Worm (Caenorhabditis elegans) whole organism, young adult: ENCODE measurements around the gene T01C3.11.
A peak's percentile ranks its signal among the peaks of the same experiment; 100 is the strongest.

Source experiments
- B0035.1 ChIP-seq: sonication (generic microtip); optimal IDR thresholded peaks from 2 replicates; lab custom pipeline; 2016; ENCODE audit warnings: missing genetic modification characterization, mild to moderate bottlenecking, missing compliant biosample characterization, missing genotype, missing genetic modification reagents
- C17E4.6 ChIP-seq: fragments of 200-800 bp; sonication (Bioruptor generic); IDR thresholded peaks from 2 replicates; pipeline ENCODE4 v1.3.6; 2022; ENCODE audit warnings: missing genetic modification reagents, missing genetic modification characterization, missing compliant biosample characterization
- D2030.7 ChIP-seq: fragments of 200-800 bp; sonication (Bioruptor generic); IDR thresholded peaks from 2 replicates; pipeline ENCODE4 v1.3.6; 2022; ENCODE audit warnings: missing genetic modification reagents, missing genetic modification characterization, missing compliant biosample characterization
- F23B12.7 ChIP-seq: sonication (generic microtip); optimal IDR thresholded peaks from 2 replicates; lab custom pipeline; 2017; ENCODE audit warnings: missing genetic modification characterization, mild to moderate bottlenecking, missing compliant biosample characterization, antibody characterized with exemption, moderate library complexity; ENCODE audit not compliant: insufficient read depth
- F33H1.4 ChIP-seq: fragments of 200-800 bp; sonication (Bioruptor generic); IDR thresholded peaks from 2 replicates; pipeline ENCODE4 v1.3.6; 2022; ENCODE audit warnings: missing genetic modification reagents, missing genetic modification characterization, missing compliant biosample characterization
- F39B2.1 ChIP-seq: fragments of 200-800 bp; sonication (Bioruptor generic); IDR thresholded peaks from 2 replicates; pipeline ENCODE4 v1.3.6; 2022; ENCODE audit warnings: missing genetic modification reagents, missing genetic modification characterization, missing compliant biosample characterization
- F57A8.1 ChIP-seq: fragments of 200-800 bp; sonication (Bioruptor generic); optimal IDR thresholded peaks from 2 replicates; lab custom pipeline; 2018; ENCODE audit warnings: mild to moderate bottlenecking, missing genetic modification characterization, moderate library complexity, missing compliant biosample characterization
- F57C9.4 ChIP-seq: sonication (generic microtip); optimal IDR thresholded peaks from 2 replicates; lab custom pipeline; 2017; ENCODE audit warnings: mild to moderate bottlenecking, missing genetic modification characterization, missing compliant biosample characterization
- T07F8.4 ChIP-seq: sonication (generic microtip); optimal IDR thresholded peaks from 2 replicates; lab custom pipeline; 2016; ENCODE audit warnings: mild to moderate bottlenecking, missing genetic modification characterization, moderate library complexity, missing compliant biosample characterization
- T26A5.8 ChIP-seq: sonication (generic microtip); optimal IDR thresholded peaks from 2 replicates; lab custom pipeline; 2016; ENCODE audit warnings: missing genetic modification characterization, missing compliant biosample characterization
- Y53G8AR.9 ChIP-seq: fragments of 200-800 bp; sonication (Bioruptor generic); conservative IDR thresholded peaks from 2 replicates; pipeline ENCODE4 v1.3.6; 2022; ENCODE audit warnings: missing genetic modification reagents, missing genetic modification characterization, missing compliant biosample characterization
- Y67H2A.10 ChIP-seq: fragments of 200-800 bp; sonication (Bioruptor generic); conservative IDR thresholded peaks from 2 replicates; pipeline ENCODE4 v1.3.6; 2022; ENCODE audit warnings: missing genetic modification reagents, missing genetic modification characterization, missing compliant biosample characterization
- Y79H2A.3 ChIP-seq: fragments of 200-800 bp; sonication (Bioruptor generic); conservative IDR thresholded peaks from 2 replicates; pipeline ENCODE4 v1.3.6; 2022; ENCODE audit warnings: missing genetic modification reagents, missing genetic modification characterization, missing compliant biosample characterization
- aptf-2 ChIP-seq: fragments of 200-800 bp; sonication (Bioruptor generic); conservative IDR thresholded peaks from 2 replicates; pipeline ENCODE4 v1.3.6; 2022; ENCODE audit warnings: missing genetic modification reagents, missing genetic modification characterization, missing compliant biosample characterization
- aptf-3 ChIP-seq: fragments of 200-800 bp; sonication (Bioruptor generic); IDR thresholded peaks from 2 replicates; pipeline ENCODE4 v1.3.6; 2022; ENCODE audit warnings: missing genetic modification characterization, missing compliant biosample characterization
- athp-1 ChIP-seq: sonication (generic microtip); optimal IDR thresholded peaks from 2 replicates; lab custom pipeline; 2017; ENCODE audit warnings: mild to moderate bottlenecking, missing genetic modification characterization, missing compliant biosample characterization
- attf-5 ChIP-seq: fragments of 200-800 bp; sonication (Bioruptor generic); optimal IDR thresholded peaks from 2 replicates; lab custom pipeline; 2018; ENCODE audit warnings: mild to moderate bottlenecking, missing genetic modification characterization, missing compliant biosample characterization
- attf-6 ChIP-seq: fragments of 200-800 bp; sonication (Bioruptor generic); IDR thresholded peaks from 2 replicates; pipeline ENCODE4 v1.3.6; 2022; ENCODE audit warnings: missing genetic modification reagents, missing genetic modification characterization, missing compliant biosample characterization
- bed-2 ChIP-seq: fragments of 200-800 bp; sonication (Bioruptor generic); IDR thresholded peaks from 2 replicates; pipeline ENCODE4 v1.3.6; 2022; ENCODE audit warnings: missing genetic modification reagents, missing genetic modification characterization, missing compliant biosample characterization
- ccch-3 ChIP-seq: fragments of 200-800 bp; sonication (Bioruptor generic); optimal IDR thresholded peaks from 2 replicates; lab custom pipeline; 2018; ENCODE audit warnings: mild to moderate bottlenecking, missing genetic modification characterization, missing compliant biosample characterization
- cebp-2 ChIP-seq: fragments of 200-800 bp; sonication (Bioruptor generic); IDR thresholded peaks from 2 replicates; pipeline ENCODE4 v1.3.6; 2022; ENCODE audit warnings: missing genetic modification characterization, missing compliant biosample characterization
- ceh-100 ChIP-seq: fragments of 200-800 bp; sonication (Bioruptor generic); IDR thresholded peaks from 2 replicates; pipeline ENCODE4 v1.3.6; 2022; ENCODE audit warnings: missing genetic modification reagents, missing genetic modification characterization, missing compliant biosample characterization
- ceh-58 ChIP-seq: fragments of 200-800 bp; sonication (Bioruptor generic); IDR thresholded peaks from 2 replicates; pipeline ENCODE4 v1.3.6; 2022; ENCODE audit warnings: missing genetic modification characterization, missing compliant biosample characterization
- ceh-79 ChIP-seq: sonication (generic microtip); optimal IDR thresholded peaks from 2 replicates; lab custom pipeline; 2017; ENCODE audit warnings: mild to moderate bottlenecking, missing genetic modification characterization, missing compliant biosample characterization
- ceh-91 ChIP-seq: fragments of 200-800 bp; sonication (Bioruptor generic); IDR thresholded peaks from 2 replicates; pipeline ENCODE4 v1.3.6; 2022; ENCODE audit warnings: missing genetic modification reagents, missing genetic modification characterization, missing compliant biosample characterization
- dox-1 ChIP-seq: fragments of 200-800 bp; sonication (Bioruptor generic); IDR thresholded peaks from 2 replicates; pipeline ENCODE4 v1.3.6; 2022; ENCODE audit warnings: missing genetic modification reagents, missing genetic modification characterization, missing compliant biosample characterization
- egl-18 ChIP-seq: fragments of 200-800 bp; sonication (Bioruptor generic); IDR thresholded peaks from 2 replicates; pipeline ENCODE4 v1.3.6; 2022; ENCODE audit warnings: missing genetic modification reagents, missing genetic modification characterization, missing compliant biosample characterization
- egrh-3 ChIP-seq: fragments of 200-800 bp; sonication (Bioruptor generic); IDR thresholded peaks from 2 replicates; pipeline ENCODE4 v1.3.6; 2022; ENCODE audit warnings: missing genetic modification reagents, missing genetic modification characterization, missing compliant biosample characterization
- him-1 ChIP-seq: sonication (generic microtip); optimal IDR thresholded peaks from 2 replicates; lab custom pipeline; 2016; ENCODE audit warnings: missing genotype, missing genetic modification reagents, missing genetic modification characterization, missing compliant biosample characterization
- hlh-12 ChIP-seq: sonication (generic microtip); optimal IDR thresholded peaks from 2 replicates; lab custom pipeline; 2016; ENCODE audit warnings: missing genetic modification characterization, missing compliant biosample characterization
- hmg-1.2 ChIP-seq: fragments of 200-800 bp; sonication (Bioruptor generic); IDR thresholded peaks from 2 replicates; pipeline ENCODE4 v1.3.6; 2022; ENCODE audit warnings: missing genetic modification reagents, missing genetic modification characterization, missing compliant biosample characterization
- hmg-20 ChIP-seq: fragments of 200-800 bp; sonication (Bioruptor generic); IDR thresholded peaks from 2 replicates; pipeline ENCODE4 v1.3.6; 2022; ENCODE audit warnings: missing genetic modification reagents, missing genetic modification characterization, missing compliant biosample characterization
- hsf-1 ChIP-seq: fragments of 200-800 bp; sonication (Bioruptor generic); IDR thresholded peaks from 2 replicates; pipeline ENCODE4 v1.3.6; 2022; ENCODE audit warnings: missing genetic modification reagents, missing genetic modification characterization, missing compliant biosample characterization
- lin-54 ChIP-seq: fragments of 200-800 bp; sonication (Bioruptor generic); optimal IDR thresholded peaks from 2 replicates; lab custom pipeline; 2018; ENCODE audit warnings: mild to moderate bottlenecking, missing genetic modification characterization, missing compliant biosample characterization
- madf-8 ChIP-seq: fragments of 200-800 bp; sonication (Bioruptor generic); conservative IDR thresholded peaks from 2 replicates; pipeline ENCODE4 v1.3.6; 2022; ENCODE audit warnings: missing genetic modification reagents, missing genetic modification characterization, missing compliant biosample characterization
- mcd-1 ChIP-seq: fragments of 200-800 bp; sonication (Bioruptor generic); IDR thresholded peaks from 2 replicates; pipeline ENCODE4 v1.3.6; 2022; ENCODE audit warnings: missing genetic modification reagents, missing genetic modification characterization, missing compliant biosample characterization
- mes-4 ChIP-seq: sonication (generic microtip); optimal IDR thresholded peaks from 2 replicates; lab custom pipeline; 2016; ENCODE audit warnings: missing genotype, missing genetic modification characterization, missing compliant biosample characterization
- nhr-120 ChIP-seq: fragments of 200-800 bp; sonication (Bioruptor generic); IDR thresholded peaks from 2 replicates; pipeline ENCODE4 v1.3.6; 2022; ENCODE audit warnings: missing genetic modification characterization, missing compliant biosample characterization
- nhr-80 ChIP-seq: sonication (generic microtip); optimal IDR thresholded peaks from 2 replicates; lab custom pipeline; 2016; ENCODE audit warnings: missing genetic modification characterization, missing compliant biosample characterization
- nhr-90 ChIP-seq: sonication (generic microtip); optimal IDR thresholded peaks from 2 replicates; lab custom pipeline; 2016; ENCODE audit warnings: missing genotype, mild to moderate bottlenecking, missing genetic modification characterization, missing compliant biosample characterization
- rcor-1 ChIP-seq: fragments of 200-800 bp; sonication (Bioruptor generic); IDR thresholded peaks from 2 replicates; pipeline ENCODE4 v1.3.6; 2022; ENCODE audit warnings: missing genetic modification reagents, missing genetic modification characterization, missing compliant biosample characterization
- rpc-1 ChIP-seq, 2 experiments: fragments of 150-350 bp in 1 of 2; sonication (generic microtip) in 1 of 2; optimal IDR thresholded peaks; 2 replicates each; lab custom pipeline; 2014 to 2018; ENCODE audit warnings: missing biosample characterization in 1 of 2, missing genetic modification characterization in 1 of 2, missing genetic modification reagents in 1 of 2, missing genotype in 1 of 2
- sptf-2 ChIP-seq: fragments of 200-800 bp; sonication (Bioruptor generic); optimal IDR thresholded peaks from 2 replicates; lab custom pipeline; 2018; ENCODE audit warnings: mild to moderate bottlenecking, missing genetic modification characterization, missing compliant biosample characterization
- tbx-9 ChIP-seq: sonication (generic microtip); optimal IDR thresholded peaks from 2 replicates; lab custom pipeline; 2016; ENCODE audit warnings: borderline replicate concordance, missing genetic modification characterization, inconsistent platforms, missing compliant biosample characterization
- zfh-2 ChIP-seq: fragments of 200-800 bp; sonication (Bioruptor generic); conservative IDR thresholded peaks from 2 replicates; pipeline ENCODE4 v1.3.6; 2022; ENCODE audit warnings: missing genetic modification reagents, missing genetic modification characterization, missing compliant biosample characterization
- ztf-18 ChIP-seq: sonication (generic microtip); optimal IDR thresholded peaks from 2 replicates; lab custom pipeline; 2016; ENCODE audit warnings: missing genotype, mild to moderate bottlenecking, missing genetic modification characterization, missing compliant biosample characterization
- ztf-25 ChIP-seq: fragments of 200-800 bp; sonication (Bioruptor generic); IDR thresholded peaks from 2 replicates; pipeline ENCODE4 v1.3.6; 2022; ENCODE audit warnings: missing genetic modification reagents, missing genetic modification characterization, missing compliant biosample characterization
- ztf-26 ChIP-seq: sonication (generic microtip); optimal IDR thresholded peaks from 2 replicates; lab custom pipeline; 2017; ENCODE audit warnings: missing genetic modification characterization, missing compliant biosample characterization

T01C3.11 gene

ce11 chrV:15000055-15000704, 845 bp downstream of the T01C3.11 start, which contains the start of gene rps-16 (continued):
- no peak for TF ChIP-seq Y67H2A.10
- TF ChIP-seq madf-8 = no peak
- TF ChIP-seq tbx-9 (tag; lab: Kevin White, UChicago) = no peak
- TF ChIP-seq ccch-3 = no peak
- TF ChIP-seq hmg-1.2 (GFP tag; lab: Robert Waterston, UW) = peak; percentile 27; the same call in 1 of the 2 replicates
- no peak for TF ChIP-seq aptf-2 (GFP tag; lab: Robert Waterston, UW)
- TF ChIP-seq cebp-2 (GFP tag; lab: Robert Waterston, UW) = peak; percentile 87; the same call in 1 of the 2 replicates
- TF ChIP-seq T26A5.8 (tag; lab: Kevin White, UChicago) = peak; percentile 79
- peak; percentile 39 for TF ChIP-seq lin-54 (GFP tag; lab: Kevin White, UChicago)
- TF ChIP-seq ztf-18 (tag; lab: Kevin White, UChicago) = peak; percentile 10
- TF ChIP-seq rcor-1 (GFP tag; lab: Robert Waterston, UW) = peak; percentile 80
- TF ChIP-seq F23B12.7 (tag; lab: Kevin White, UChicago) = no peak
- no peak for TF ChIP-seq mes-4 (tag; lab: Kevin White, UChicago)
- 0 out of 2 replicates have a peak, but pooled peaks have one; percentile 85 for TF ChIP-seq ceh-58 (GFP tag; lab: Robert Waterston, UW)
- TF ChIP-seq aptf-3 (GFP tag; lab: Robert Waterston, UW) = no peak
- TF ChIP-seq nhr-90 = no peak

ce11 chrV:15001536-15001935, 2.2 kb downstream of the T01C3.11 start:
- TF ChIP-seq him-1 (tag; lab: Kevin White, UChicago) = no peak
- no peak for TF ChIP-seq egl-18
- no peak for TF ChIP-seq F33H1.4 (GFP tag; lab: Robert Waterston, UW)
- TF ChIP-seq ztf-26 (tag; lab: Kevin White, UChicago) = no peak
- TF ChIP-seq egrh-3 = peak; percentile 78
- TF ChIP-seq nhr-80 = no peak
- TF ChIP-seq T07F8.4 (tag; lab: Kevin White, UChicago) = no peak
- peak; percentile 20 for TF ChIP-seq F57A8.1 (GFP tag; lab: Kevin White, UChicago)
- TF ChIP-seq zfh-2 (GFP tag; lab: Robert Waterston, UW) = peak; percentile 87
- no peak for TF ChIP-seq B0035.1 (tag; lab: Kevin White, UChicago)
- no peak for TF ChIP-seq athp-1 (tag; lab: Kevin White, UChicago)
- no peak for TF ChIP-seq attf-5
- no peak for TF ChIP-seq C17E4.6
- TF ChIP-seq ceh-91 = no peak
- TF ChIP-seq Y53G8AR.9 = no peak
- no peak for TF ChIP-seq Y79H2A.3 (GFP tag; lab: Robert Waterston, UW)
- no peak for TF ChIP-seq ztf-18 (tag; lab: Kevin White, UChicago)
- TF ChIP-seq ceh-100 = no peak
- TF ChIP-seq attf-6 (GFP tag; lab: Robert Waterston, UW) = peak; percentile 35; the same call in 1 of the 2 replicates
- TF ChIP-seq nhr-120 (GFP tag; lab: Robert Waterston, UW) = no peak
- peak; percentile 5; the same call in 1 of the 2 replicates for TF ChIP-seq hsf-1 (GFP tag; lab: Robert Waterston, UW)
- peak; percentile 2 for TF ChIP-seq sptf-2 (GFP tag; lab: Kevin White, UChicago)
- no peak for TF ChIP-seq Y67H2A.10
- no peak for TF ChIP-seq bed-2
- no peak for TF ChIP-seq hmg-20 (GFP tag; lab: Robert Waterston, UW)
- TF ChIP-seq rpc-1 (optimal IDR thresholded peaks at IDR 0.05; lab: Kevin White, UChicago) = no peak
- no peak for TF ChIP-seq rpc-1 (tag; optimal IDR thresholded peaks at IDR 0.05; lab: Kevin White, UChicago)
- TF ChIP-seq hlh-12 (tag; lab: Kevin White, UChicago) = no peak
- TF ChIP-seq ztf-25 (GFP tag; lab: Robert Waterston, UW) = no peak
- no peak for TF ChIP-seq F57C9.4
- TF ChIP-seq dox-1 (GFP tag; lab: Robert Waterston, UW) = peak; percentile 11; the same call in 1 of the 2 replicates
- no peak for TF ChIP-seq F39B2.1 (GFP tag; lab: Robert Waterston, UW)
- TF ChIP-seq D2030.7 (GFP tag; lab: Robert Waterston, UW) = no peak
- no peak for TF ChIP-seq ceh-79 (tag; lab: Kevin White, UChicago)
- TF ChIP-seq mcd-1 (GFP tag; lab: Robert Waterston, UW) = no peak
